Fruit fly (Drosophila melanogaster) whole organism, embryonic: ENCODE data around the gene CG7276.
A peak's percentile ranks its signal among the peaks of the same experiment; 100 is the strongest.

Experiments
- Adf1 ChIP-seq: fragments of 200-800 bp; sonication (Bioruptor generic); IDR thresholded peaks from 2 replicates; pipeline ENCODE4 v1.3.6; 2022; ENCODE audit warnings: missing biosample characterization, missing genetic modification characterization
- Antp ChIP-seq: fragments of 200-800 bp; sonication (Bioruptor generic); optimal IDR thresholded peaks from 3 replicates; lab custom pipeline; 2016; ENCODE audit warnings: missing biosample characterization, missing genetic modification characterization
- B-H1 ChIP-seq: fragments of 200-800 bp; sonication (Bioruptor generic); IDR thresholded peaks from 3 replicates; pipeline ENCODE4 v1.3.6; 2022; ENCODE audit warnings: missing biosample characterization, missing genetic modification characterization
- Bdp1 ChIP-seq: fragments of 200-800 bp; sonication (Bioruptor generic); optimal IDR thresholded peaks from 3 replicates; lab custom pipeline; 2016; ENCODE audit warnings: missing biosample characterization, missing genetic modification characterization
- BtbVII ChIP-seq: fragments of 200-800 bp; sonication (Bioruptor generic); optimal IDR thresholded peaks from 3 replicates; lab custom pipeline; 2017; ENCODE audit warnings: missing biosample characterization, mild to moderate bottlenecking, missing genetic modification characterization
- Bteb2 ChIP-seq: fragments of 200-800 bp; sonication (Bioruptor generic); optimal IDR thresholded peaks from 2 replicates; lab custom pipeline; 2016; ENCODE audit warnings: missing biosample characterization, missing genetic modification characterization
- CG12071 ChIP-seq: fragments of 200-800 bp; sonication (Bioruptor generic); optimal IDR thresholded peaks from 3 replicates; lab custom pipeline; 2018; ENCODE audit warnings: missing biosample characterization, mild to moderate bottlenecking, missing genetic modification characterization
- CG12659 ChIP-seq: fragments of 200-800 bp; sonication (Bioruptor generic); optimal IDR thresholded peaks from 3 replicates; lab custom pipeline; 2017; ENCODE audit warnings: mild to moderate bottlenecking, missing biosample characterization, missing genetic modification reagents, missing genetic modification characterization
- CG13894 ChIP-seq: fragments of 200-800 bp; sonication (Bioruptor generic); optimal IDR thresholded peaks from 3 replicates; lab custom pipeline; 2018; ENCODE audit warnings: missing biosample characterization, mild to moderate bottlenecking, missing genetic modification characterization, moderate library complexity
- CG14050 ChIP-seq: fragments of 200-800 bp; sonication (Bioruptor generic); IDR thresholded peaks from 3 replicates; pipeline ENCODE4 v1.3.6; 2022; ENCODE audit warnings: missing biosample characterization, missing genetic modification characterization
- CG14710 ChIP-seq: fragments of 200-800 bp; sonication (Bioruptor generic); optimal IDR thresholded peaks from 3 replicates; lab custom pipeline; 2019; ENCODE audit warnings: missing biosample characterization, mild to moderate bottlenecking, missing genetic modification characterization, moderate library complexity
- CG15269 ChIP-seq: fragments of 200-800 bp; sonication (Bioruptor generic); optimal IDR thresholded peaks from 2 replicates; lab custom pipeline; 2018; ENCODE audit warnings: missing biosample characterization, mild to moderate bottlenecking, missing genetic modification characterization, moderate library complexity
- CG15601 ChIP-seq: fragments of 200-800 bp; sonication (Bioruptor generic); optimal IDR thresholded peaks from 3 replicates; lab custom pipeline; 2019; ENCODE audit warnings: missing biosample characterization, mild to moderate bottlenecking, missing genetic modification characterization, moderate library complexity
- CG17612 ChIP-seq: fragments of 200-800 bp; sonication (Bioruptor generic); IDR thresholded peaks from 2 replicates; pipeline ENCODE4 v1.3.6; 2022; ENCODE audit warnings: missing biosample characterization, missing genetic modification characterization
- CG18011 ChIP-seq: fragments of 200-800 bp; sonication (Bioruptor generic); optimal IDR thresholded peaks from 2 replicates; lab custom pipeline; 2017; ENCODE audit warnings: missing biosample characterization, missing genetic modification characterization, mild to moderate bottlenecking, moderate library complexity, missing genotype
- CG18619 ChIP-seq: fragments of 200-800 bp; sonication (Bioruptor generic); optimal IDR thresholded peaks from 3 replicates; lab custom pipeline; 2017; ENCODE audit warnings: missing biosample characterization, mild to moderate bottlenecking, missing genetic modification characterization
- CG2875 ChIP-seq: fragments of 200-800 bp; sonication (Bioruptor generic); optimal IDR thresholded peaks from 2 replicates; lab custom pipeline; 2017; ENCODE audit warnings: missing biosample characterization, mild to moderate bottlenecking, missing genetic modification characterization, missing genetic modification reagents
- CG34376 ChIP-seq: fragments of 200-800 bp; sonication (Bioruptor generic); optimal IDR thresholded peaks from 2 replicates; lab custom pipeline; 2018; ENCODE audit warnings: missing biosample characterization, mild to moderate bottlenecking, missing genetic modification characterization
- CG3838 ChIP-seq: fragments of 200-800 bp; sonication (Bioruptor generic); optimal IDR thresholded peaks from 3 replicates; lab custom pipeline; 2016; ENCODE audit warnings: missing biosample characterization, missing genetic modification characterization
- CG4424 ChIP-seq: fragments of 200-800 bp; sonication (Bioruptor generic); optimal IDR thresholded peaks from 3 replicates; lab custom pipeline; 2016; ENCODE audit warnings: missing biosample characterization, missing genetic modification characterization
- CG4820 ChIP-seq: fragments of 200-800 bp; sonication (Bioruptor generic); optimal IDR thresholded peaks from 3 replicates; lab custom pipeline; 2016; ENCODE audit warnings: missing biosample characterization, missing genetic modification characterization
- CG6813 ChIP-seq: fragments of 200-800 bp; sonication (Bioruptor generic); optimal IDR thresholded peaks from 2 replicates; lab custom pipeline; 2017; ENCODE audit warnings: missing biosample characterization, missing genetic modification characterization, mild to moderate bottlenecking, moderate library complexity, missing genetic modification reagents
- CG7372 ChIP-seq: fragments of 200-800 bp; sonication (Bioruptor generic); IDR thresholded peaks from 2 replicates; pipeline ENCODE4 v1.3.6; 2022; ENCODE audit warnings: missing biosample characterization, missing genetic modification characterization
- CG8359 ChIP-seq: fragments of 200-800 bp; sonication (Bioruptor generic); optimal IDR thresholded peaks from 2 replicates; lab custom pipeline; 2017; ENCODE audit warnings: missing biosample characterization, mild to moderate bottlenecking, missing genetic modification characterization, borderline replicate concordance
- CG9797 ChIP-seq: fragments of 200-800 bp; sonication (Bioruptor generic); optimal IDR thresholded peaks from 3 replicates; lab custom pipeline; 2018; ENCODE audit warnings: missing biosample characterization, mild to moderate bottlenecking, missing genetic modification characterization
- CG9876 ChIP-seq: fragments of 200-800 bp; sonication (Bioruptor generic); optimal IDR thresholded peaks from 2 replicates; lab custom pipeline; 2016; ENCODE audit warnings: missing biosample characterization, missing genetic modification characterization
- CHES-1-like ChIP-seq: fragments of 200-800 bp; sonication (Bioruptor generic); optimal IDR thresholded peaks from 2 replicates; lab custom pipeline; 2016; ENCODE audit warnings: missing biosample characterization, missing genetic modification characterization
- Fer3 ChIP-seq: fragments of 200-800 bp; sonication (Bioruptor generic); optimal IDR thresholded peaks from 2 replicates; lab custom pipeline; 2018; ENCODE audit warnings: missing biosample characterization, mild to moderate bottlenecking, missing genetic modification characterization, moderate library complexity
- Hand ChIP-seq: fragments of 200-800 bp; sonication (Bioruptor generic); optimal IDR thresholded peaks from 2 replicates; lab custom pipeline; 2017; ENCODE audit warnings: mild to moderate bottlenecking, missing biosample characterization, missing genetic modification reagents, missing genetic modification characterization
- Hr39 ChIP-seq: fragments of >200 bp; optimal IDR thresholded peaks from 2 replicates; lab custom pipeline; 2017
- NFAT ChIP-seq: fragments of 200-800 bp; sonication (Bioruptor generic); IDR thresholded peaks from 2 replicates; pipeline ENCODE4 v1.3.6; 2022; ENCODE audit warnings: missing biosample characterization, missing genetic modification characterization
- Sry-β ChIP-seq: fragments of 200-800 bp; sonication (Bioruptor generic); optimal IDR thresholded peaks from 2 replicates; lab custom pipeline; 2018; ENCODE audit warnings: missing biosample characterization, mild to moderate bottlenecking, missing genetic modification characterization, moderate library complexity
- Sry-δ ChIP-seq: fragments of 200-800 bp; sonication (Bioruptor generic); optimal IDR thresholded peaks from 2 replicates; lab custom pipeline; 2016; ENCODE audit warnings: missing biosample characterization, missing genetic modification characterization
- Taf1 ChIP-seq: fragments of 200-800 bp; sonication (Bioruptor generic); IDR thresholded peaks from 2 replicates; pipeline ENCODE4 v1.3.6; 2022; ENCODE audit warnings: missing biosample characterization, missing genetic modification characterization
- Xrp1 ChIP-seq: fragments of 200-800 bp; sonication (Bioruptor generic); IDR thresholded peaks from 2 replicates; pipeline ENCODE4 v1.3.6; 2022; ENCODE audit warnings: missing biosample characterization, missing genetic modification characterization
- ash1 ChIP-seq: fragments of 200-800 bp; sonication (Bioruptor generic); optimal IDR thresholded peaks from 2 replicates; lab custom pipeline; 2018; ENCODE audit warnings: missing biosample characterization, mild to moderate bottlenecking, missing genetic modification characterization
- dmrt11E ChIP-seq: fragments of 200-800 bp; sonication (Bioruptor generic); optimal IDR thresholded peaks from 3 replicates; lab custom pipeline; 2018; ENCODE audit warnings: missing biosample characterization, mild to moderate bottlenecking, missing genetic modification characterization, moderate library complexity
- dmrt99B ChIP-seq: fragments of 200-800 bp; sonication (Bioruptor generic); optimal IDR thresholded peaks from 2 replicates; lab custom pipeline; 2018; ENCODE audit warnings: missing biosample characterization, mild to moderate bottlenecking, missing genetic modification characterization, moderate library complexity
- grn ChIP-seq: fragments of 200-800 bp; sonication (Bioruptor generic); optimal IDR thresholded peaks from 3 replicates; lab custom pipeline; 2017; ENCODE audit warnings: missing biosample characterization, missing genetic modification characterization
- gt ChIP-seq: fragments of 200-800 bp; sonication (Bioruptor generic); IDR thresholded peaks from 2 replicates; pipeline ENCODE4 v1.3.6; 2022; ENCODE audit warnings: missing biosample characterization, missing genetic modification characterization
- jing ChIP-seq: fragments of 200-800 bp; sonication (Bioruptor generic); optimal IDR thresholded peaks from 2 replicates; lab custom pipeline; 2018; ENCODE audit warnings: missing biosample characterization, mild to moderate bottlenecking, missing genetic modification characterization
- kni ChIP-seq: fragments of 200-800 bp; sonication (Bioruptor generic); optimal IDR thresholded peaks from 3 replicates; lab custom pipeline; 2017; ENCODE audit warnings: mild to moderate bottlenecking, missing biosample characterization, missing genetic modification reagents, missing genetic modification characterization
- mld ChIP-seq: fragments of 200-800 bp; sonication (Bioruptor generic); IDR thresholded peaks from 3 replicates; pipeline ENCODE4 v1.3.6; 2022; ENCODE audit warnings: missing biosample characterization, missing genetic modification characterization; ENCODE audit not compliant: partially characterized antibody
- nau ChIP-seq: fragments of 200-800 bp; sonication (Bioruptor generic); optimal IDR thresholded peaks from 3 replicates; lab custom pipeline; 2017; ENCODE audit warnings: missing biosample characterization, mild to moderate bottlenecking, missing genetic modification characterization, missing genetic modification reagents
- oc ChIP-seq: fragments of 200-800 bp; sonication (Bioruptor generic); optimal IDR thresholded peaks from 2 replicates; lab custom pipeline; 2018; ENCODE audit warnings: missing biosample characterization, mild to moderate bottlenecking, missing genetic modification characterization, moderate library complexity
- repo ChIP-seq: fragments of 200-800 bp; sonication (Bioruptor generic); optimal IDR thresholded peaks from 2 replicates; lab custom pipeline; 2016; ENCODE audit warnings: missing biosample characterization, missing genetic modification characterization
- toy ChIP-seq: fragments of 200-800 bp; sonication (Bioruptor generic); IDR thresholded peaks from 2 replicates; pipeline ENCODE4 v1.3.6; 2022; ENCODE audit warnings: missing biosample characterization, missing genetic modification characterization
- tx ChIP-seq: fragments of 200-800 bp; sonication (Bioruptor generic); optimal IDR thresholded peaks from 2 replicates; lab custom pipeline; 2016; ENCODE audit warnings: missing biosample characterization, missing genetic modification characterization
- z ChIP-seq: fragments of 200-800 bp; sonication (Bioruptor generic); IDR thresholded peaks from 3 replicates; pipeline ENCODE4 v1.3.6; 2022; ENCODE audit warnings: missing biosample characterization, missing genetic modification characterization
- zen2 ChIP-seq: fragments of 200-800 bp; sonication (Bioruptor generic); IDR thresholded peaks from 3 replicates; pipeline ENCODE4 v1.3.6; 2022; ENCODE audit warnings: missing biosample characterization, missing genetic modification characterization; ENCODE audit not compliant: partially characterized antibody

CG7276 gene

DNA sequence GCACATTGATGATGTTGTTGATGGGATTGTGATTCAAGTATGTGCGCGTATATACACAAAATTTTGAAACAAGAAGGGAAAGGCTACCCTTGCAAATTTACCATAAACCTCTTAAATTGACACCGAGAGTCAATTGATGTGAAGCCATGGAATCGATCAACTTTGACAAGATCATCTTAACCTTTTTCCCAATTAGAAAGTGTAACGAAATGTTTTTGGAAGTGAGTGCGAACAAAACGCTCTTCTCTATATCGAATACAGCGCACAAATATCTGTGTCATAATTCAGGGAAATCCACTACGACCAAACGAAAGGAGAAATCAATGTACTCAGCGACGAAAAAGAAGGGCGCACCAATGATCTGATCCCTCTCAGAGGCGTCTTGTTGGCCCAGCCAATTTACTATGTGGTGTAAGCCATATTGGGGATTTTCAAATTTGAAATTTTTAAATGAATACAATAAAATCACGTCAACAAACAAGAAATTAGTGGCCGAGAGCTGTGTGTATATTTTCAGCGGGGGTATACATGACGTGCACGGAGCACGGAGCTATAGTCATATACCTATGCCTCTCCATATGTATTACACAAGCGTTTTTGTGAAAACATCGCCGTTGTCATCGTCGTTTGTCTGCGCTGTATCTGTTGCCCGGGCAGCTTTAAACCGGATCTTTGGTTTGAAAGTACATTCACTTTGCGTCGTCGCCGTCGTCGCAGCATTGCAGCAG lies 35.6 kb downstream of the CG7276 start (continued):
- 0 out of 2 replicates have a peak, but pooled peaks have one; percentile 48 for TF ChIP-seq NFAT
- no peak for TF ChIP-seq Fer3 (tag; lab: Kevin White, UChicago)
- no peak for TF ChIP-seq jing (GFP tag; lab: Kevin White, UChicago)
- no peak for TF ChIP-seq Hr39 (lab: Kevin White, UChicago)
- no peak for TF ChIP-seq CG7372 (GFP tag; lab: Robert Waterston, UW)
- TF ChIP-seq Xrp1 (GFP tag; lab: Robert Waterston, UW): peak; percentile 50
- peak; percentile 23 for TF ChIP-seq CG6813 (GFP tag; lab: Kevin White, UChicago)
- TF ChIP-seq z (GFP tag; lab: Robert Waterston, UW): no peak
- TF ChIP-seq CG9797 (GFP tag; lab: Kevin White, UChicago): no peak
- no peak for TF ChIP-seq nau (GFP tag; lab: Kevin White, UChicago)
- peak; percentile 2 for TF ChIP-seq Sry-δ (GFP tag; lab: Kevin White, UChicago)
- no peak for TF ChIP-seq zen2 (GFP tag; lab: Robert Waterston, UW)
- TF ChIP-seq CG15601 (tag; lab: Kevin White, UChicago): peak; percentile 25
- TF ChIP-seq CG18619 (GFP tag; lab: Kevin White, UChicago): no peak
- TF ChIP-seq toy (GFP tag; lab: Robert Waterston, UW): 0 out of 2 replicates have a peak, but pooled peaks have one; percentile 17
- no peak for TF ChIP-seq Bdp1 (GFP tag; lab: Kevin White, UChicago)
- no peak for TF ChIP-seq CG14050 (GFP tag; lab: Robert Waterston, UW)
- no peak for TF ChIP-seq ash1 (GFP tag; lab: Kevin White, UChicago)
- TF ChIP-seq CG3838 (GFP tag; lab: Kevin White, UChicago): no peak
- no peak for TF ChIP-seq Bteb2 (GFP tag; lab: Kevin White, UChicago)
- no peak for TF ChIP-seq CG14710
- peak; percentile 81 for TF ChIP-seq dmrt99B
- no peak for TF ChIP-seq CG34376 (GFP tag; lab: Kevin White, UChicago)
- no peak for TF ChIP-seq kni (GFP tag; lab: Kevin White, UChicago)
- no peak for TF ChIP-seq Adf1 (GFP tag; lab: Robert Waterston, UW)
- TF ChIP-seq CG2875 (GFP tag; lab: Kevin White, UChicago): peak; percentile 32
- TF ChIP-seq CG4820 (GFP tag; lab: Kevin White, UChicago): no peak
- peak; percentile 19 for TF ChIP-seq dmrt11E (tag; lab: Kevin White, UChicago)
- peak; percentile 15 for TF ChIP-seq CG4424 (GFP tag; lab: Kevin White, UChicago)
- peak; percentile 31 for TF ChIP-seq CG12659 (GFP tag; lab: Kevin White, UChicago)
- peak; percentile 66 for TF ChIP-seq oc (tag; lab: Kevin White, UChicago)
- no peak for TF ChIP-seq mld
- TF ChIP-seq B-H1 (GFP tag; lab: Robert Waterston, UW): no peak
- no peak for TF ChIP-seq tx (GFP tag; lab: Kevin White, UChicago)
- TF ChIP-seq CG17612 (GFP tag; lab: Robert Waterston, UW): no peak
- no peak for TF ChIP-seq CG18011 (GFP tag; lab: Kevin White, UChicago)
- TF ChIP-seq BtbVII (GFP tag; lab: Kevin White, UChicago): no peak
- TF ChIP-seq Hand: no peak
- no peak for TF ChIP-seq repo (GFP tag; lab: Kevin White, UChicago)
- TF ChIP-seq gt (GFP tag; lab: Robert Waterston, UW): no peak
- TF ChIP-seq CG9876 (GFP tag; lab: Kevin White, UChicago): no peak
- TF ChIP-seq CG12071 (GFP tag; lab: Kevin White, UChicago): peak; percentile 48
- TF ChIP-seq Antp: peak; percentile 38
- TF ChIP-seq Taf1 (GFP tag; lab: Robert Waterston, UW): no peak
- TF ChIP-seq Sry-β (GFP tag; lab: Kevin White, UChicago): no peak
- no peak for TF ChIP-seq CHES-1-like (GFP tag; lab: Kevin White, UChicago)
- peak; percentile 62 for TF ChIP-seq grn
- TF ChIP-seq CG13894 (tag; lab: Kevin White, UChicago): no peak
- TF ChIP-seq CG8359 (GFP tag; lab: Kevin White, UChicago): no peak
- TF ChIP-seq CG15269 (tag; lab: Kevin White, UChicago): peak; percentile 28
